Worm (Caenorhabditis elegans) whole organism, midembryonic: Measurements from ENCODE around the gene T28A11.13.

ENCODE experiments used
- T22C8.4 ChIP-seq: fragments of 200-800 bp; sonication (Bioruptor generic); IDR thresholded peaks from 2 replicates; pipeline ENCODE4 v1.3.6; 2022; ENCODE audit warnings: missing genetic modification characterization, missing compliant biosample characterization
- cog-1 ChIP-seq: sonication (generic microtip); optimal IDR thresholded peaks from 2 replicates; lab custom pipeline; 2016; ENCODE audit warnings: missing genetic modification characterization, missing compliant biosample characterization
- med-1 ChIP-seq: sonication (generic microtip); optimal IDR thresholded peaks from 2 replicates; lab custom pipeline; 2017; ENCODE audit warnings: missing genetic modification characterization, mild to moderate bottlenecking, missing compliant biosample characterization, antibody characterized with exemption, missing genetic modification reagents; ENCODE audit not compliant: insufficient read depth
- ref-1 ChIP-seq: fragments of 200-800 bp; sonication (Bioruptor generic); conservative IDR thresholded peaks from 2 replicates; pipeline ENCODE4 v1.3.6; 2022; ENCODE audit warnings: missing genetic modification reagents, missing genetic modification characterization, missing compliant biosample characterization
- ztf-23 ChIP-seq: fragments of 200-800 bp; sonication (Bioruptor generic); IDR thresholded peaks from 2 replicates; pipeline ENCODE4 v1.3.6; 2022; ENCODE audit warnings: missing genetic modification reagents, missing genetic modification characterization, missing compliant biosample characterization
- ztf-29 ChIP-seq: fragments of 200-800 bp; sonication (Bioruptor generic); IDR thresholded peaks from 2 replicates; pipeline ENCODE4 v1.3.6; 2022; ENCODE audit warnings: missing genetic modification reagents, missing genetic modification characterization, missing compliant biosample characterization

DNA sequence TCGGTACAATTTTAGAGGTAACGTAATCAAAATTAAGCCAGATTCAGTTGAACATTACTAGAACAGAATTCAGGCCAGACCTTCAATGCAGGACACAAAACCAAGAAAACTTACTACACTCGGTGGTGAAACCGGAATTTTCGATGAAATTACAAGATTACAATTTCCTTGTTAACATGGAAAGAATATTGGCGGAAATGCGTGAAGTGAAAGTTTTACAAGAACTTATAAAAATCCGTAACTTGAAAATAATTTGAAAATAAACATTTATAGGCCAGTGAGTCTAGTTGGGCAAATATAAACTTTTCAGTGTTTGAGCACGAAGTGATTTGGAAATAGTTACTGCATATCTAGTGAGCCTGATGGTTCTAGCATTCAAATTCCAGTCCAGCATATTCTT lies 15.2 kb downstream of the T28A11.13 start, which contains the start of gene K08D9.6:
- TF ChIP-seq ref-1 (GFP tag; lab: Robert Waterston, UW) (no peak), cog-1 (tag; lab: Kevin White, UChicago) (no peak), T22C8.4 (GFP tag; lab: Robert Waterston, UW) (no peak), ztf-29 (GFP tag; lab: Robert Waterston, UW) (no peak), ztf-23 (GFP tag; lab: Robert Waterston, UW) (no peak), med-1 (GFP tag; lab: Kevin White, UChicago) (no peak)
